Fruit fly (Drosophila melanogaster): ENCODE data around the gene CG6462.

DNA sequence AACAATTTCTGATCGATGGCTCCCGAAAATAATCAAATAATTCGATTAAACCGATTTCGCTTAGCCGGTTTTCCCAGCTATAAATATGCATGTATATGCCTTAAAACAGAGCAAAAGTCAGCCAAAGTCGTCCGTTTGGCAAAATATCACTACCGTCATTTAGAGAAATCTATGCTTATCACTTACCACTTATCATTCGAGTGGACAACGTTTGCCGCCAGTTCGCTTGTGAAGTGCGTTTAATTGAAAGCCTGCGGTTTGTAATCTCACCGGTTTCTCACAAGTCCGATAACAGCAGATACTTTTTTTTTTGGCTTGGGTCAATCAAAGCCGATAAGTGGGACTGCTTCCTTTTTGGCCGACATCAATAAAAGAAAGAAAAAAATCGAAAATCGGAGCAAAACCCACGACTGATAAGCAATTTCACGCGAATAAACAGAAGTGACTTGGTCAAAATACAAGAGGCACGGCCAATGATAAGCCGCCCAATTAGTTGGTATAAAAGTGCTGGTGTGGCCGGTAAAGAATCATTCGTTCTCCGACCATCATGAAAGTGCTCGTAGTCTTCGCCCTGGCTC is 13.4 kb downstream of the CG6462 start, which contains the start of gene Jon65Aiii:
- TF ChIP-seq Mnt (GFP tag; optimal IDR thresholded peaks at IDR 0.05) (no peak), tj (GFP tag; optimal IDR thresholded peaks at IDR 0.05) (no peak), Hr96 (GFP tag; optimal IDR thresholded peaks at IDR 0.05) (no peak), bab1 (GFP tag; optimal IDR thresholded peaks at IDR 0.05) (no peak), CG14711 (tag; optimal IDR thresholded peaks at IDR 0.05) (no peak), ovo (GFP tag; optimal IDR thresholded peaks at IDR 0.05) (no peak), kay (GFP tag; ENCODE audit: borderline replicate concordance) (no peak), cnc (optimal IDR thresholded peaks at IDR 0.05) (no peak), CG7101 (tag; optimal IDR thresholded peaks at IDR 0.05) (no peak), Crg-1 (GFP tag; optimal IDR thresholded peaks at IDR 0.05) (no peak)

Data from whole organism, adult.